Fruit fly (Drosophila melanogaster) whole organism, pupa: ENCODE results near the gene BOD1.
"Not testable (repeated sequence)": the region's sequence is repeated elsewhere in the genome, so short reads cannot be mapped to it uniquely, and the experiment has no call there.

Experiments
- CG10348 ChIP-seq: fragments of 200-800 bp; sonication (Bioruptor generic); IDR thresholded peaks from 2 replicates; pipeline ENCODE4 v1.3.6; 2022; ENCODE audit warnings: missing biosample characterization, missing genetic modification characterization
- CG12605 ChIP-seq: fragments of 200-800 bp; sonication (Bioruptor generic); IDR thresholded peaks from 2 replicates; pipeline ENCODE4 v1.3.6; 2022; ENCODE audit warnings: missing biosample characterization, missing genetic modification characterization
- CG13204 ChIP-seq: fragments of 200-800 bp; sonication (Bioruptor generic); optimal IDR thresholded peaks from 2 replicates; lab custom pipeline; 2018; ENCODE audit warnings: missing biosample characterization, mild to moderate bottlenecking, missing genetic modification characterization, moderate library complexity
- CG14655 ChIP-seq: fragments of 200-800 bp; sonication (Bioruptor generic); optimal IDR thresholded peaks from 3 replicates; lab custom pipeline; 2017; ENCODE audit warnings: mild to moderate bottlenecking, missing biosample characterization, missing genetic modification reagents, missing genetic modification characterization
- CG15710 ChIP-seq: fragments of 200-800 bp; sonication (Bioruptor generic); optimal IDR thresholded peaks from 2 replicates; lab custom pipeline; 2018; ENCODE audit warnings: missing biosample characterization, mild to moderate bottlenecking, missing genetic modification characterization, moderate library complexity
- CG17806 ChIP-seq: fragments of 200-800 bp; sonication (Bioruptor generic); optimal IDR thresholded peaks from 2 replicates; lab custom pipeline; 2018; ENCODE audit warnings: missing biosample characterization, mild to moderate bottlenecking, missing genetic modification characterization, moderate library complexity
- CG32121 ChIP-seq: fragments of 200-800 bp; sonication (Bioruptor generic); IDR thresholded peaks from 2 replicates; pipeline ENCODE4 v1.3.6; 2022; ENCODE audit warnings: missing biosample characterization, missing genetic modification characterization
- CG34367 ChIP-seq: fragments of 200-800 bp; sonication (Bioruptor generic); optimal IDR thresholded peaks from 2 replicates; lab custom pipeline; 2018; ENCODE audit warnings: missing biosample characterization, mild to moderate bottlenecking, missing genetic modification characterization
- CG4496 ChIP-seq: fragments of 200-800 bp; sonication (Bioruptor generic); IDR thresholded peaks from 3 replicates; pipeline ENCODE4 v1.3.6; 2022; ENCODE audit warnings: missing biosample characterization, missing genetic modification characterization
- CG8159 ChIP-seq: fragments of 200-800 bp; sonication (Bioruptor generic); optimal IDR thresholded peaks from 3 replicates; lab custom pipeline; 2018; ENCODE audit warnings: missing biosample characterization, mild to moderate bottlenecking, missing genetic modification characterization, moderate library complexity
- CG8301 ChIP-seq: fragments of 200-800 bp; sonication (Bioruptor generic); optimal IDR thresholded peaks from 2 replicates; lab custom pipeline; 2018; ENCODE audit warnings: missing biosample characterization, mild to moderate bottlenecking, missing genetic modification characterization
- CG9948 ChIP-seq: fragments of 200-800 bp; sonication (Bioruptor generic); optimal IDR thresholded peaks from 2 replicates; lab custom pipeline; 2018; ENCODE audit warnings: missing biosample characterization, mild to moderate bottlenecking, missing genetic modification characterization, moderate library complexity
- D1 ChIP-seq: fragments of 200-800 bp; sonication (Bioruptor generic); optimal IDR thresholded peaks from 2 replicates; lab custom pipeline; 2018; ENCODE audit warnings: missing biosample characterization, mild to moderate bottlenecking, missing genetic modification characterization, moderate library complexity
- EcR ChIP-seq: fragments of 200-800 bp; sonication (Bioruptor generic); optimal IDR thresholded peaks from 3 replicates; lab custom pipeline; 2019; ENCODE audit warnings: missing biosample characterization, missing genetic modification characterization, mild to moderate bottlenecking, moderate library complexity, missing genetic modification reagents
- Ets98B ChIP-seq: fragments of 200-800 bp; sonication (Bioruptor generic); IDR thresholded peaks from 2 replicates; pipeline ENCODE4 v1.3.6; 2022; ENCODE audit warnings: missing biosample characterization, missing genetic modification characterization
- Pif1A ChIP-seq: fragments of 200-800 bp; sonication (Bioruptor generic); optimal IDR thresholded peaks from 3 replicates; lab custom pipeline; 2016; ENCODE audit warnings: missing biosample characterization, missing genetic modification characterization
- Pif1B ChIP-seq: fragments of 200-800 bp; sonication (Bioruptor generic); optimal IDR thresholded peaks from 3 replicates; lab custom pipeline; 2016; ENCODE audit warnings: missing biosample characterization, missing genetic modification characterization
- Snoo ChIP-seq: fragments of 200-800 bp; sonication (Bioruptor generic); optimal IDR thresholded peaks from 3 replicates; lab custom pipeline; 2017; ENCODE audit warnings: missing biosample characterization, mild to moderate bottlenecking, missing genetic modification characterization, inconsistent platforms
- fd96Ca ChIP-seq: fragments of 200-800 bp; sonication (Bioruptor generic); IDR thresholded peaks from 3 replicates; pipeline ENCODE4 v1.3.6; 2022; ENCODE audit warnings: missing biosample characterization, missing genetic modification characterization
- gl ChIP-seq: fragments of 200-800 bp; sonication (Bioruptor generic); optimal IDR thresholded peaks from 2 replicates; lab custom pipeline; 2018; ENCODE audit warnings: missing biosample characterization, mild to moderate bottlenecking, missing genetic modification characterization
- rn ChIP-seq: fragments of 200-800 bp; sonication (Bioruptor generic); IDR thresholded peaks from 2 replicates; pipeline ENCODE4 v1.3.6; 2022; ENCODE audit warnings: missing biosample characterization, missing genetic modification characterization

The BOD1 gene

DNA sequence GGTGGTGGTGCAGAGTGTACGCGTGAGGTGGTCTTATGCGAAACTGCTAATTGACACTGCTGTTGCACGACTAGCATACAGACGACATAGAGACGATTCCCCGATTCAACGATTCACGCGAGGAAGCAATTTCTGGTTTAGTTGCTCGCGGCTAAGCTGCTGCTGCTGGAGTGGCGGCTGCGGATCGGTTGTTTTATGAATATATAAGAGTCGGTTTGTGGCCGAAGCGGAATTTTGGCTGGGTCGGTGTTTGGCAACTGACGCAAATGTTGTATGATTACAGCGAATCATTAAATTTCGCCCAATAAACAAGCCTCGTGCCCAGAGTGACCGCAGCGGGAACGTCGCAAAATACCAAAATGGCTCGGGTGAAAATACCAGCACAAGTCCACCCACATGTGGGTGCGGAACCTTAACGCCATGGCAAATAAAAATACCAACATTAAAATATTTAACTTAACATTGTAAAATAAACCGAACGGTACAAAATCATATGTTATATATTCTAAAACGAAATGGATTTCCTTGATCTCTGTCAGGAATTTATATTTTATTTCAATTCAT lies 9.7 kb downstream of the BOD1 start, which contains the start of gene mfrn:
Gene mfrn, minus strand, starts transcription at position 340 of the 564 bp plus-strand sequence.
- TF ChIP-seq gl, result no peak

DNA sequence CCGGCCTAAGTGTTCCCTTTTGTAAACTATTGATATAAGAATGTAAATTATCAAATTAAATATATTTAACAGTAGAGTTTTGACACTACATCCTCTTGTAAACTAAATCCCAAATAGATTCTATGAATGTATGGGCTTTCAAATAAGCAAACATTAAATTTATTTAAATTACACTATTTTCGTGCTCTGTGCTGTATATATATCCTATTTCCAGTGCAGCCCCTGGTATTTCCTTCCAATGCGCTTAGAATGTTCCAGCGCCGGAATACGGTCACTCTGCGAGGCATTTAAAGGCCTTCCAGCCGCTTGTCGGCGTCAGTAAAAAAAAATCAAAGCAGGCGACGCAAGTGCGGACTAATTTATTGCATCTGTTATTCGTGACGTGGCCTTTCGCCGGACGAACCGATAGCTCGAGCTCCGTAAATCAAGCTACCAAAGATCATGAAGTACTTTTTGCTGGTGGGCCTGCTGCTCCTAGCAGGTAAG lies 10.4 kb downstream of the BOD1 start, which contains the start of gene Gp93:
Gene Gp93, plus strand, starts transcription at position 291 of the 486 bp plus-strand sequence.
- TF ChIP-seq CG4496 (GFP tag; lab: Robert Waterston, UW), result peak; percentile 82
- TF ChIP-seq Pif1B (GFP tag; lab: Kevin White, UChicago), result no peak
- no peak for TF ChIP-seq CG14655 (GFP tag; lab: Kevin White, UChicago)
- no peak for TF ChIP-seq D1 (tag; lab: Kevin White, UChicago)
- TF ChIP-seq CG9948 (tag; lab: Kevin White, UChicago), result peak; percentile 42
- TF ChIP-seq CG15710, result peak; percentile 67
- TF ChIP-seq EcR (GFP tag; lab: Kevin White, UChicago), result peak; percentile 56
- peak; percentile 37 for TF ChIP-seq CG8301
- TF ChIP-seq CG8159 (tag; lab: Kevin White, UChicago), result peak; percentile 59
- TF ChIP-seq CG17806 (tag; lab: Kevin White, UChicago), result peak; percentile 45
- TF ChIP-seq CG13204 (GFP tag; lab: Kevin White, UChicago), result peak; percentile 7
- TF ChIP-seq CG34367 (tag; lab: Kevin White, UChicago), result peak; percentile 25
- TF ChIP-seq CG32121 (GFP tag; lab: Robert Waterston, UW), result peak; percentile 54; the same call in 1 of the 2 replicates
- TF ChIP-seq Pif1A, result no peak
- no peak for TF ChIP-seq rn
- TF ChIP-seq Snoo (tag; lab: Kevin White, UChicago), result peak; percentile 64
- TF ChIP-seq gl, result peak; percentile 18
- peak; percentile 37 for TF ChIP-seq Ets98B
- TF ChIP-seq CG10348, result no peak
- peak; percentile 40; the same call in 1 of the 2 replicates for TF ChIP-seq CG12605 (GFP tag; lab: Robert Waterston, UW)
- peak; percentile 33; the same call in 1 of the 3 replicates for TF ChIP-seq fd96Ca (GFP tag; lab: Robert Waterston, UW)
- TF ChIP-seq, all 21 proteins: peak for 15

DNA sequence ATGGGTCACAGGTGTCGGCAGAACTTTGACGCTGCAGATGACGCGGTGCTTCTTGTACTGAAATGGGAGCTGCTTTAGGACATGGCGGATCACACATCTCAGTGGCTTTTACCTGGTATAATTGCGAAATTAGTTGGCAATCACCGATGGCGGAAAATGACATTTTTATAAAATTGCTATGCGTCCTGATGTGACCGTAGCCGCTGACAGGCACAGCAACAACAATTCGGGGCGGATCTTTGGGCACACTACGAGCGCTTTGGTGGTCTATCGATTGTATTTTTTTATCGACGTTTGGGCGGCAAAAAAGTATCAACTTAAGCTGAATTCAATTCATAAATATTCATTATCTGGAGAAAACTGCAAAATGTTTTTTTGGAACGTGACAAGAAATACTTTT lies 15.8 kb downstream of the BOD1 start, which contains the start of gene CG4951:
Gene CG4951, minus strand, starts transcription at position 223 of the 400 bp plus-strand sequence.
- no peak for TF ChIP-seq CG13204 (GFP tag; lab: Kevin White, UChicago)
- TF ChIP-seq gl, result no peak
- no peak for TF ChIP-seq CG9948 (tag; lab: Kevin White, UChicago)

DNA sequence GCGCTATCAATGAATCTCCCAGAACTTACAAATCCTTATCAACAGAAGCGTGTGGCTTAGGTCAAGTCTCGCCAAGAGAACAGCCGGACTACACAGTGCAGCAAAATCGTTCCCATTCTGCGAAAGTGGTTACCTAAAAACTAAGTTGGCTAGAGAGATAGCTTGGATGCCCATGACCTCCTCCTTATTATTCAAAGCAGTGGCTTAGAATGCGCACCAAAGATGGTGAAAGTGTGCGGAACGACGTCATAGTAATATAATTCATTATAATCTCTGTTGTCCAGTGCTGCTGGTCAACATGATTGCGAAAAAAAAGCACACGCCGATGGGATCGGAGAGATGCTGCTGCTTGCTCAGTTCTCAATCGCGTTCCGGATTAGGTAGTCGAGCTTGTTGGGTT lies 16.5 kb downstream of the BOD1 start, which contains the start of gene Nep7:
Gene Nep7, plus strand, starts transcription at position 385 of the 400 bp plus-strand sequence.
- TF ChIP-seq CG12605 (GFP tag; lab: Robert Waterston, UW) (peak; percentile 48; the same call in 1 of the 2 replicates), EcR (GFP tag; lab: Kevin White, UChicago) (no peak), CG32121 (GFP tag; lab: Robert Waterston, UW) (peak; percentile 63; the same call in 1 of the 2 replicates), CG4496 (GFP tag; lab: Robert Waterston, UW) (peak; percentile 56; the same call in 2 of the 3 replicates), Ets98B (peak; percentile 50; the same call in 1 of the 2 replicates), CG13204 (GFP tag; lab: Kevin White, UChicago) (no peak), gl (no peak), Pif1B (GFP tag; lab: Kevin White, UChicago) (no peak), CG34367 (tag; lab: Kevin White, UChicago) (no peak), rn (no peak), Pif1A (no peak), CG14655 (GFP tag; lab: Kevin White, UChicago) (no peak), fd96Ca (GFP tag; lab: Robert Waterston, UW) (peak; percentile 78), CG8301 (no peak), D1 (tag; lab: Kevin White, UChicago) (no peak), CG15710 (no peak), CG10348 (no peak), Snoo (tag; lab: Kevin White, UChicago) (no peak), CG9948 (tag; lab: Kevin White, UChicago) (no peak), CG17806 (tag; lab: Kevin White, UChicago) (no peak), CG8159 (tag; lab: Kevin White, UChicago) (no peak)

DNA sequence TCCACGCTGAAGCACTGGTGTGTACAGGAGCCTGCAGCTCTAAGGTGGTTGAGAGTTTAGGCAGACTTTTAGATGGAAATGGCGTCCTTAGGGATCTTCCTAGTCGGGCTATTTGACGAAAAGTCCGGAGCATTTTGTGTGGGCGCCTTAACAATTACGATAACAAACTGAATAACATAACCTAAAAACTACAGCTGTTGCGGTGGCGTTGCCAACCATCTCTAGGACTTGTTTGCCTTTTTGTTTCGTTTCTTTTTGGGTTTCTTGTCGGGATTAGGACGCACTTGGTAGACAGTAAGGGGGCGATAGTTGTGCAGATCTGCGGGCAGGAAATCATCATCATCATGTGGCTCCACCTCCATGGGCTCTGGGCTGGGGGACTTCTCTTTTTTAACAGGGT lies 19.9 kb downstream of the BOD1 start:
- TF ChIP-seq CG8159 (tag; lab: Kevin White, UChicago), result no peak
- TF ChIP-seq CG15710, result no peak
- TF ChIP-seq CG14655 (GFP tag; lab: Kevin White, UChicago), result no peak
- TF ChIP-seq CG4496 (GFP tag; lab: Robert Waterston, UW), result no peak
- TF ChIP-seq CG34367 (tag; lab: Kevin White, UChicago), result no peak
- TF ChIP-seq CG17806 (tag; lab: Kevin White, UChicago), result no peak
- TF ChIP-seq D1 (tag; lab: Kevin White, UChicago), result no peak
- TF ChIP-seq Snoo (tag; lab: Kevin White, UChicago), result no peak
- no peak for TF ChIP-seq gl
- no peak for TF ChIP-seq rn

DNA sequence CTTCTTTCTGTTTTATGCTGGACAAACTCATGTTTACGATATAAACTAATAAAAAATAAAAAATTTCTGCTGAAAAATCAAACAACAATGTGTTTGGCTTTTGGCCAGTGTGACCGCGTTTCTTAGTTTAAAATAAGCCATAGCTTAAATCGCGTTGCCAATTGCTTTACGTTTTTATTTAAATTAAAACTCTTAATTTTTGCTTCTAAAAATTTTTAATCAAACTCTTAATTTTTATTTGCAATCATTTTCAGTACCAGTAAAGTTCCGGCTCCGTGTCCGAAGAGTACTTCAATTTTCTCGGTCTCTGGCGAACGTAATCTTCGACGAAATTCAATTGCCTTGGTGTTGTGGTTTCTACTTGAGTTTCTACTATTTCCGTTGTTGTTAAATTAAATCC lies 21.1 kb downstream of the BOD1 start, which contains the start of the genes CG42487 and CG4884:
Gene CG42487, minus strand, starts transcription at position 101 of the 400 bp plus-strand sequence.
Gene CG4884, minus strand, starts transcription at position 101 of the 400 bp plus-strand sequence.
- not testable (repeated sequence) for TF ChIP-seq rn; Pif1A; CG17806 (tag; lab: Kevin White, UChicago)
